Worm (Caenorhabditis elegans) whole organism, late embryonic: ENCODE data around the gene T01H3.2.

ENCODE experiments used
- F13H6.1 ChIP-seq: sonication (generic microtip); optimal IDR thresholded peaks from 2 replicates; lab custom pipeline; 2016; ENCODE audit warnings: missing genetic modification characterization, missing compliant biosample characterization
- ceh-14 ChIP-seq: sonication (generic microtip); optimal IDR thresholded peaks from 2 replicates; lab custom pipeline; 2016; ENCODE audit warnings: missing genotype, missing genetic modification characterization, missing compliant biosample characterization
- ceh-2 ChIP-seq: sonication (generic microtip); optimal IDR thresholded peaks from 2 replicates; lab custom pipeline; 2016; ENCODE audit warnings: missing genotype, missing genetic modification characterization, missing compliant biosample characterization
- ceh-24 ChIP-seq: sonication (generic microtip); optimal IDR thresholded peaks from 2 replicates; lab custom pipeline; 2016; ENCODE audit warnings: mild to moderate bottlenecking, missing genetic modification characterization, missing compliant biosample characterization
- ceh-30 ChIP-seq: fragments of 150-350 bp; optimal IDR thresholded peaks from 2 replicates; lab custom pipeline; 2014; ENCODE audit warnings: missing biosample characterization, missing genetic modification characterization
- ceh-31 ChIP-seq: sonication (generic microtip); optimal IDR thresholded peaks from 2 replicates; lab custom pipeline; 2016; ENCODE audit warnings: missing genetic modification characterization, missing compliant biosample characterization
- ceh-34 ChIP-seq: sonication (generic microtip); optimal IDR thresholded peaks from 2 replicates; lab custom pipeline; 2016; ENCODE audit warnings: mild to moderate bottlenecking, missing genetic modification characterization, missing compliant biosample characterization
- ceh-45 ChIP-seq: fragments of 200-800 bp; sonication (Bioruptor generic); IDR thresholded peaks from 2 replicates; pipeline ENCODE4 v1.3.6; 2022; ENCODE audit warnings: missing genetic modification reagents, missing genetic modification characterization, missing compliant biosample characterization
- ceh-48 ChIP-seq: sonication (generic microtip); optimal IDR thresholded peaks from 2 replicates; lab custom pipeline; 2016; ENCODE audit warnings: missing genetic modification characterization, inconsistent platforms, missing compliant biosample characterization
- ceh-6 ChIP-seq: fragments of 200-800 bp; sonication (Bioruptor generic); optimal IDR thresholded peaks from 2 replicates; lab custom pipeline; 2018; ENCODE audit warnings: mild to moderate bottlenecking, missing genetic modification characterization, missing compliant biosample characterization
- che-1 ChIP-seq: sonication (generic microtip); optimal IDR thresholded peaks from 2 replicates; lab custom pipeline; 2016; ENCODE audit warnings: mild to moderate bottlenecking, missing genetic modification characterization, missing compliant biosample characterization
- dmd-4 ChIP-seq: sonication (generic microtip); optimal IDR thresholded peaks from 2 replicates; lab custom pipeline; 2016; ENCODE audit warnings: borderline replicate concordance, missing genetic modification characterization, missing compliant biosample characterization
- elt-2 ChIP-seq: sonication (generic microtip); optimal IDR thresholded peaks from 2 replicates; lab custom pipeline; 2016; ENCODE audit warnings: missing genetic modification reagents, missing genetic modification characterization, missing compliant biosample characterization
- elt-4 ChIP-seq: sonication (generic microtip); optimal IDR thresholded peaks from 2 replicates; lab custom pipeline; 2016; ENCODE audit warnings: missing genetic modification characterization, missing compliant biosample characterization
- eyg-1 ChIP-seq: sonication (generic microtip); optimal IDR thresholded peaks from 2 replicates; lab custom pipeline; 2016; ENCODE audit warnings: missing genotype, missing genetic modification characterization, missing compliant biosample characterization
- fax-1 ChIP-seq: sonication (generic microtip); optimal IDR thresholded peaks from 2 replicates; lab custom pipeline; 2016; ENCODE audit warnings: missing genotype, missing genetic modification characterization, missing compliant biosample characterization
- fkh-10 ChIP-seq: fragments of 150-350 bp; optimal IDR thresholded peaks from 2 replicates; lab custom pipeline; 2014; ENCODE audit warnings: missing biosample characterization, missing genetic modification reagents, missing genetic modification characterization
- gmeb-2 ChIP-seq: sonication (generic microtip); optimal IDR thresholded peaks from 2 replicates; lab custom pipeline; 2016; ENCODE audit warnings: missing genetic modification characterization, inconsistent platforms, missing compliant biosample characterization
- hlh-6 ChIP-seq: sonication (generic microtip); optimal IDR thresholded peaks from 2 replicates; lab custom pipeline; 2016; ENCODE audit warnings: missing genotype, missing genetic modification characterization, missing compliant biosample characterization
- hlh-8 ChIP-seq: sonication (generic microtip); optimal IDR thresholded peaks from 2 replicates; lab custom pipeline; 2016; ENCODE audit warnings: missing genotype, missing genetic modification characterization, missing compliant biosample characterization
- lim-6 ChIP-seq: sonication (generic microtip); optimal IDR thresholded peaks from 2 replicates; lab custom pipeline; 2016; ENCODE audit warnings: missing genetic modification characterization, missing compliant biosample characterization
- madf-2 ChIP-seq: sonication (generic microtip); optimal IDR thresholded peaks from 2 replicates; lab custom pipeline; 2017; ENCODE audit warnings: missing genetic modification characterization, missing compliant biosample characterization
- mec-3 ChIP-seq: sonication (generic microtip); optimal IDR thresholded peaks from 2 replicates; lab custom pipeline; 2016; ENCODE audit warnings: borderline replicate concordance, missing genetic modification characterization, missing compliant biosample characterization
- nfya-1 ChIP-seq: sonication (generic microtip); optimal IDR thresholded peaks from 2 replicates; lab custom pipeline; 2017; ENCODE audit warnings: missing genetic modification characterization, mild to moderate bottlenecking, missing compliant biosample characterization, antibody characterized with exemption, moderate library complexity
- nhr-11 ChIP-seq: fragments of 150-350 bp; optimal IDR thresholded peaks from 2 replicates; lab custom pipeline; 2014; ENCODE audit warnings: missing biosample characterization, missing genetic modification characterization
- pag-3 ChIP-seq: sonication (generic microtip); optimal IDR thresholded peaks from 2 replicates; lab custom pipeline; 2016; ENCODE audit warnings: missing compliant biosample characterization, missing genetic modification characterization, borderline replicate concordance
- pax-1 ChIP-seq: fragments of 150-350 bp; optimal IDR thresholded peaks from 2 replicates; lab custom pipeline; 2014; ENCODE audit warnings: missing biosample characterization, missing genetic modification characterization
- pqm-1 ChIP-seq: sonication (generic microtip); optimal IDR thresholded peaks from 2 replicates; lab custom pipeline; 2016; ENCODE audit warnings: missing genetic modification characterization, missing compliant biosample characterization
- pros-1 ChIP-seq: fragments of 150-350 bp; optimal IDR thresholded peaks from 2 replicates; lab custom pipeline; 2014; ENCODE audit warnings: missing biosample characterization, missing genetic modification reagents, missing genetic modification characterization
- ref-2 ChIP-seq: sonication (generic microtip); optimal IDR thresholded peaks from 2 replicates; lab custom pipeline; 2016; ENCODE audit warnings: missing genetic modification characterization, missing compliant biosample characterization
- rnt-1 ChIP-seq: sonication (generic microtip); optimal IDR thresholded peaks from 2 replicates; lab custom pipeline; 2016; ENCODE audit warnings: missing genetic modification characterization, missing compliant biosample characterization
- sdc-2 ChIP-seq: sonication (generic microtip); optimal IDR thresholded peaks from 2 replicates; lab custom pipeline; 2016; ENCODE audit warnings: missing genotype, missing genetic modification characterization, missing compliant biosample characterization
- sox-2 ChIP-seq: fragments of 200-800 bp; sonication (Bioruptor generic); IDR thresholded peaks from 2 replicates; pipeline ENCODE4 v1.3.6; 2022; ENCODE audit warnings: missing genetic modification reagents, missing genetic modification characterization, missing compliant biosample characterization
- syd-9 ChIP-seq: sonication (generic microtip); optimal IDR thresholded peaks from 2 replicates; lab custom pipeline; 2016; ENCODE audit warnings: mild to moderate bottlenecking, missing genetic modification characterization, moderate library complexity, missing compliant biosample characterization
- unc-42 ChIP-seq: sonication (generic microtip); optimal IDR thresholded peaks from 2 replicates; lab custom pipeline; 2016; ENCODE audit warnings: missing genotype, missing genetic modification characterization, missing compliant biosample characterization
- ztf-16 ChIP-seq: sonication (generic microtip); optimal IDR thresholded peaks from 2 replicates; lab custom pipeline; 2017; ENCODE audit warnings: missing genetic modification characterization, missing compliant biosample characterization

Gene T01H3.2

DNA sequence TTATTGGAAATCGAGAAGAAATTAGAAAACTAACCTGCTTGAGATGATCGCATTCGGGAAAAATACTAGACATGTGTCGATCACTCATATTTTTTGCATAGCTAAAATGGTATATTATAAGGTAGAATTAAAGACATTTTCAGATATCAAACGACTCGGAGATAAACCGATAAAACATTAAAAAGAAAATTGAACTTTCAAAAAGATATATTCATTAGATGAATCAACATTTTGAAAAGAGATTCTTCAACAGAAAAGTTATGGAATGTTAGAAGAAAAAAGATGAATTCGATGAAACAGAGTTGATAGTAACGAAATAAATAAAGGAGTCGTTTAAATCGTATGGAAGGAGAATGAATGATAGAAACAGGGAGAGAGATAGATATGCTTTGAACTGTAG is 22.2 kb downstream of the T01H3.2 start, which contains the start of gene mdmh-35:
mdmh-35 (minus strand) TSS at position 101 of the 400 bp plus-strand sequence.
- TF ChIP-seq syd-9 (tag; lab: Kevin White, UChicago): no peak
- TF ChIP-seq, all 69 proteins: peak for 0

ce11 chrII:7854942-7855341 is 22.9 kb downstream of the T01H3.2 start, which contains the start of gene mdt-10:
TSS of gene mdt-10 (minus strand) at chrII:7855042.
- no peak for TF ChIP-seq ceh-14 (tag; lab: Kevin White, UChicago)
- TF ChIP-seq ceh-6 (GFP tag; lab: Kevin White, UChicago): no peak
- TF ChIP-seq nfya-1 (tag; lab: Kevin White, UChicago): no peak
- no peak for TF ChIP-seq elt-4 (tag; lab: Kevin White, UChicago)
- TF ChIP-seq ztf-16 (tag; lab: Kevin White, UChicago): no peak
- TF ChIP-seq gmeb-2 (tag; lab: Kevin White, UChicago): no peak
- no peak for TF ChIP-seq rnt-1 (tag; lab: Kevin White, UChicago)
- no peak for TF ChIP-seq pros-1 (tag; lab: Kevin White, UChicago)
- TF ChIP-seq ceh-2 (tag; lab: Kevin White, UChicago): no peak
- no peak for TF ChIP-seq sdc-2 (tag; lab: Kevin White, UChicago)
- TF ChIP-seq lim-6 (tag; lab: Kevin White, UChicago): no peak
- no peak for TF ChIP-seq elt-2 (tag; lab: Kevin White, UChicago)
- TF ChIP-seq ceh-48 (tag; lab: Kevin White, UChicago): no peak
- no peak for TF ChIP-seq F13H6.1 (tag; lab: Kevin White, UChicago)
- no peak for TF ChIP-seq ceh-34 (tag; lab: Kevin White, UChicago)
- no peak for TF ChIP-seq ref-2 (tag; lab: Kevin White, UChicago)

ce11 chrII:7853679-7854078 is 24.1 kb downstream of the T01H3.2 start, which contains the start of gene T09A5.5:
TSS of gene T09A5.5 (minus strand) at chrII:7853779.
- TF ChIP-seq pag-3 (tag; lab: Kevin White, UChicago) (no peak), hlh-8 (no peak), ceh-30 (tag; lab: Kevin White, UChicago) (no peak), pqm-1 (tag; lab: Kevin White, UChicago) (no peak), unc-42 (no peak), lim-6 (tag; lab: Kevin White, UChicago) (no peak), pax-1 (tag; lab: Kevin White, UChicago) (no peak), sox-2 (GFP tag; lab: Robert Waterston, UW) (no peak), ceh-31 (no peak), ceh-2 (tag; lab: Kevin White, UChicago) (no peak), che-1 (tag; lab: Kevin White, UChicago) (no peak), ceh-34 (tag; lab: Kevin White, UChicago) (no peak), ceh-48 (tag; lab: Kevin White, UChicago) (no peak), rnt-1 (tag; lab: Kevin White, UChicago) (no peak), sdc-2 (tag; lab: Kevin White, UChicago) (no peak), fkh-10 (GFP tag; lab: Kevin White, UChicago) (no peak)
- TF ChIP-seq, all 69 proteins: peak for 0

DNA sequence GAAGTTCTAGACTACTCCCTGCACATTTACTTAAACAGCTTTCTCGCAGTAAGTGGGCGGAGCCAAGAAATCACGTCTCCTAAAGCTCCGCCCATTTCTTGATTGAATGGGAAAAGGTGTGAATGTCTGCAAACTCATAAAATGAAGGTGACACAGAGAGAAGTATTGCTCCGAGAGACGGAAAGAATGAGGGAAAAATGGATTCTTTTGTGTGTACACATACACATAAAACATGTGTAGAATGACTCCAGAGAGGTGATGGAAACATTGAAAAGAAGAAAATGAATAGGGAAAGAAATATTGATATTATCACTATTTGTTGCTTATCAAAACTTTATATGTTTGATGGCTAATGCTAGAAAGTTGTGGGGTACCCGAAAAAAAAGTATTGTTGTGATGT is 26.3 kb downstream of the T01H3.2 start:
- TF ChIP-seq ceh-45 (GFP tag; lab: Robert Waterston, UW) (no peak), ceh-14 (tag; lab: Kevin White, UChicago) (peak; percentile 3)

DNA sequence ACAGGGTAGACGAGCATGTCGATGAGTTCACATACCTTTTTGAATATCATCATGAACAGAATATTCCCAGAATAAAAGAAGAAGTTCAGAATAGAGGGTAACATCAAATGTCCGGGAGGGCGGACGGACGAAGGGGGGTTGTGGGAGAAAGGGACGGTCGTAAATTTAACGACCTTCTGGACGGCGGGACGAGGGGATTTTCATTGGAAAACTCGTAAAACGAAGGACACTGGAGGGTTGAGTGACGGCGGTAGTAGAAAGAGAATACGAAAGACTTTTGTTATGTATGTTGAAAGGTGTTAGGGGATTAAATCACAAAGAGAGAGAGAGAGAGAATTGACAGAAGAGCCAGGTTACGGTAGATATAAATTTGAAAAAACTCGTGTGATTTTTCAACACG is 27.2 kb downstream of the T01H3.2 start:
- TF ChIP-seq lim-6 (tag; lab: Kevin White, UChicago) (no peak), gmeb-2 (tag; lab: Kevin White, UChicago) (no peak), ref-2 (tag; lab: Kevin White, UChicago) (no peak), rnt-1 (tag; lab: Kevin White, UChicago) (peak; percentile 7)

DNA sequence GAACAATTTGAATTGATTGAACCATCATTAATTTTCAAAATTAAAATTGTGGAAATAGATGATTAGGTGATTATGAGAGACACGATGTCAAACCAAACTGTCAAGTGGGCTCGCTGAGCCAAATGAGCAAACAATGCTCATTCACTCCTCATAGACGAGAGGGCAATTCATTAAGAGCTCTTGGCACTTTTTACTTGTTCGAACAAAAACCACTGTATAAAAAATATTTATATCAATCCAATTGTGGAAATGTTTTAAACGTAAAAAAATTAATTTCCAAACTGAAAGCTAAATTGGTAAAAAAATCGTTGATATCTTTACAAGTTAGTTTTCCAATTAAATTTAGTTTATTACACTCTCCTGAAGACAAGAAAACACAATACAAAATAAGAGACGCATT is 28.1 kb downstream of the T01H3.2 start, which contains the start of gene acr-7:
acr-7 (minus strand) TSS at position 101 of the 400 bp plus-strand sequence.
- TF ChIP-seq mec-3 (no peak), hlh-6 (no peak), fax-1 (tag; lab: Kevin White, UChicago) (no peak), ztf-16 (tag; lab: Kevin White, UChicago) (no peak), eyg-1 (tag; lab: Kevin White, UChicago) (no peak), ceh-30 (tag; lab: Kevin White, UChicago) (no peak), madf-2 (tag; lab: Kevin White, UChicago) (no peak), nhr-11 (tag; lab: Kevin White, UChicago) (no peak), dmd-4 (tag; lab: Kevin White, UChicago) (no peak), ceh-45 (GFP tag; lab: Robert Waterston, UW) (no peak), ceh-24 (tag; lab: Kevin White, UChicago) (no peak)
